Worm (Caenorhabditis elegans) whole organism, L1 larva: Measurements from ENCODE around the gene ZK287.7.
A peak's percentile ranks its signal among the peaks of the same experiment; 100 is the strongest.

ENCODE experiments used
- C04F5.9 ChIP-seq: sonication (generic microtip); optimal IDR thresholded peaks from 2 replicates; lab custom pipeline; 2016; ENCODE audit warnings: missing genetic modification characterization, missing compliant biosample characterization
- C16A3.4 ChIP-seq: fragments of 150-350 bp; optimal IDR thresholded peaks from 2 replicates; lab custom pipeline; 2014; ENCODE audit warnings: missing biosample characterization, missing genetic modification characterization
- blmp-1 ChIP-seq: fragments of 150-350 bp; optimal IDR thresholded peaks from 2 replicates; lab custom pipeline; 2014; ENCODE audit warnings: missing biosample characterization, missing genetic modification characterization
- ceh-82 ChIP-seq, 3 experiments: fragments of 150-350 bp in 1 of 3; sonication (generic microtip) in 2 of 3; optimal IDR thresholded peaks; 2 replicates each; lab custom pipeline; 2014 to 2017; ENCODE audit warnings: missing biosample characterization in 3 of 3, missing genetic modification characterization in 3 of 3
- ces-1 ChIP-seq: fragments of 150-350 bp; optimal IDR thresholded peaks from 2 replicates; lab custom pipeline; 2014; ENCODE audit warnings: missing biosample characterization, missing genetic modification reagents, missing genetic modification characterization
- dpl-1 ChIP-seq, 3 experiments: fragments of 150-350 bp in 2 of 3; sonication (generic microtip) in 1 of 3; optimal IDR thresholded peaks; 2 replicates each; lab custom pipeline; 2014 to 2017; ENCODE audit warnings: missing biosample characterization in 3 of 3, missing genetic modification characterization in 3 of 3, missing genetic modification reagents in 3 of 3
- efl-1 ChIP-seq, 4 experiments: fragments of 150-350 bp; optimal IDR thresholded peaks in 3 of 4; peaks in 1 of 4; 1 replicate in 1 of 4; 2 replicates in 3 of 4; lab custom pipeline; 2014; ENCODE audit warnings: missing biosample characterization in 2 of 4, missing genetic modification characterization in 2 of 4, missing genetic modification reagents in 2 of 4
- efl-3 ChIP-seq: fragments of 200-800 bp; sonication (Bioruptor generic); optimal IDR thresholded peaks from 2 replicates; lab custom pipeline; 2018; ENCODE audit warnings: mild to moderate bottlenecking, missing genetic modification characterization, missing compliant biosample characterization
- egl-13 ChIP-seq: sonication (generic microtip); optimal IDR thresholded peaks from 2 replicates; lab custom pipeline; 2016; ENCODE audit warnings: missing genotype, missing genetic modification reagents, missing genetic modification characterization, missing compliant biosample characterization
- egl-27 ChIP-seq, 2 experiments: fragments of 150-350 bp in 1 of 2; sonication (generic microtip); optimal IDR thresholded peaks; 3 replicates each; lab custom pipeline; 2017 to 2018; ENCODE audit warnings: missing biosample characterization in 2 of 2, missing genetic modification characterization in 2 of 2, missing genetic modification reagents in 2 of 2
- elt-2 ChIP-seq: sonication (generic microtip); optimal IDR thresholded peaks from 2 replicates; lab custom pipeline; 2016; ENCODE audit warnings: missing genetic modification characterization, mild to moderate bottlenecking, inconsistent platforms, missing compliant biosample characterization, missing genetic modification reagents
- elt-3 ChIP-seq, 6 experiments: fragments of 150-350 bp in 1 of 6; sonication (generic microtip); optimal IDR thresholded peaks; 2 replicates each; lab custom pipeline; 2017 to 2018; ENCODE audit warnings: missing biosample characterization in 6 of 6, missing genetic modification characterization in 6 of 6, inconsistent platforms in 1 of 6
- fkh-8 ChIP-seq: sonication (generic microtip); optimal IDR thresholded peaks from 2 replicates; lab custom pipeline; 2016; ENCODE audit warnings: mild to moderate bottlenecking, missing genetic modification characterization, missing compliant biosample characterization
- fos-1 ChIP-seq: fragments of 150-350 bp; optimal IDR thresholded peaks from 2 replicates; lab custom pipeline; 2014; ENCODE audit warnings: missing biosample characterization, missing genetic modification characterization
- hlh-4 ChIP-seq: sonication (generic microtip); optimal IDR thresholded peaks from 2 replicates; lab custom pipeline; 2016; ENCODE audit warnings: mild to moderate bottlenecking, missing genetic modification characterization, missing compliant biosample characterization
- hpl-2 ChIP-seq: fragments of 150-350 bp; optimal IDR thresholded peaks from 2 replicates; lab custom pipeline; 2014; ENCODE audit warnings: missing biosample characterization, missing genetic modification reagents, missing genetic modification characterization
- isw-1 ChIP-seq: fragments of 200-800 bp; sonication (Bioruptor generic); IDR thresholded peaks from 2 replicates; pipeline ENCODE4 v1.3.6; 2022; ENCODE audit warnings: missing genetic modification characterization, missing compliant biosample characterization
- jun-1 ChIP-seq: fragments of 150-350 bp; optimal IDR thresholded peaks from 2 replicates; lab custom pipeline; 2014; ENCODE audit warnings: missing biosample characterization, missing genetic modification reagents, missing genetic modification characterization
- lin-14 ChIP-seq: fragments of 200-800 bp; sonication (Bioruptor generic); optimal IDR thresholded peaks from 2 replicates; lab custom pipeline; 2018; ENCODE audit warnings: mild to moderate bottlenecking, missing genetic modification characterization, moderate library complexity, missing compliant biosample characterization
- lin-35 ChIP-seq, 2 experiments: fragments of 150-350 bp; optimal IDR thresholded peaks; 2 replicates each; lab custom pipeline; 2014; ENCODE audit warnings: missing biosample characterization in 2 of 2, missing genetic modification characterization in 2 of 2, missing genetic modification reagents in 2 of 2
- lir-3 ChIP-seq: sonication (generic microtip); optimal IDR thresholded peaks from 2 replicates; lab custom pipeline; 2016; ENCODE audit warnings: mild to moderate bottlenecking, missing genetic modification characterization, moderate library complexity, missing compliant biosample characterization; ENCODE audit not compliant: poor library complexity
- lsy-2 ChIP-seq, 2 experiments: fragments of 150-350 bp; optimal IDR thresholded peaks; 2 replicates each; lab custom pipeline; 2014; ENCODE audit warnings: missing biosample characterization in 2 of 2, missing genetic modification characterization in 2 of 2
- mdl-1 ChIP-seq, 2 experiments: fragments of 150-350 bp; optimal IDR thresholded peaks; 2 replicates each; lab custom pipeline; 2014 to 2017; ENCODE audit warnings: missing biosample characterization in 2 of 2, missing genetic modification characterization in 2 of 2, inconsistent platforms in 1 of 2
- mep-1 ChIP-seq: fragments of 150-350 bp; optimal IDR thresholded peaks from 2 replicates; lab custom pipeline; 2014; ENCODE audit warnings: missing biosample characterization, missing genetic modification characterization
- nhr-12 ChIP-seq: sonication (generic microtip); optimal IDR thresholded peaks from 2 replicates; lab custom pipeline; 2017; ENCODE audit warnings: missing biosample characterization, missing genetic modification characterization
- nhr-47 ChIP-seq: sonication (generic microtip); optimal IDR thresholded peaks from 2 replicates; lab custom pipeline; 2016; ENCODE audit warnings: mild to moderate bottlenecking, missing genetic modification characterization, moderate library complexity, missing compliant biosample characterization
- nhr-71 ChIP-seq: sonication (generic microtip); optimal IDR thresholded peaks from 2 replicates; lab custom pipeline; 2016; ENCODE audit warnings: mild to moderate bottlenecking, missing genetic modification characterization, moderate library complexity, missing compliant biosample characterization
- nhr-85 ChIP-seq: sonication (generic microtip); peaks from one replicate; lab custom pipeline; 2016; ENCODE audit warnings: missing genetic modification characterization, inconsistent platforms, missing compliant biosample characterization
- pax-3 ChIP-seq: fragments of 200-800 bp; sonication (Bioruptor generic); optimal IDR thresholded peaks from 2 replicates; lab custom pipeline; 2018; ENCODE audit warnings: mild to moderate bottlenecking, missing genetic modification characterization, moderate library complexity, missing compliant biosample characterization
- rnt-1 ChIP-seq: sonication (generic microtip); optimal IDR thresholded peaks from 2 replicates; lab custom pipeline; 2016; ENCODE audit warnings: mild to moderate bottlenecking, missing genetic modification characterization, moderate library complexity, missing compliant biosample characterization
- skn-1 ChIP-seq: fragments of 150-350 bp; optimal IDR thresholded peaks from 2 replicates; lab custom pipeline; 2014; ENCODE audit warnings: missing biosample characterization, missing genetic modification characterization
- snpc-4 ChIP-seq: fragments of 150-350 bp; optimal IDR thresholded peaks from 2 replicates; lab custom pipeline; 2014; ENCODE audit warnings: missing biosample characterization, missing genetic modification characterization
- snu-23 ChIP-seq: sonication (generic microtip); optimal IDR thresholded peaks from 2 replicates; lab custom pipeline; 2016; ENCODE audit warnings: missing genetic modification characterization, missing compliant biosample characterization
- sptf-1 ChIP-seq: fragments of 150-350 bp; optimal IDR thresholded peaks from 2 replicates; lab custom pipeline; 2014; ENCODE audit warnings: missing biosample characterization, missing genetic modification characterization
- unc-30 ChIP-seq: sonication (generic microtip); optimal IDR thresholded peaks from 2 replicates; lab custom pipeline; 2017; ENCODE audit warnings: missing biosample characterization, missing genetic modification characterization
- unc-62 ChIP-seq: fragments of 150-350 bp; optimal IDR thresholded peaks from 2 replicates; lab custom pipeline; 2014; ENCODE audit warnings: missing biosample characterization, missing genetic modification reagents, missing genetic modification characterization
- xbp-1 ChIP-seq: sonication (generic microtip); optimal IDR thresholded peaks from 2 replicates; lab custom pipeline; 2016; ENCODE audit warnings: missing genetic modification characterization, missing compliant biosample characterization
- zip-4 ChIP-seq: fragments of 200-800 bp; sonication (Bioruptor generic); optimal IDR thresholded peaks from 2 replicates; lab custom pipeline; 2018; ENCODE audit warnings: mild to moderate bottlenecking, missing genetic modification characterization, moderate library complexity, missing compliant biosample characterization
- ztf-11 ChIP-seq, 2 experiments: sonication (generic microtip); optimal IDR thresholded peaks; 2 replicates each; lab custom pipeline; 2016 to 2017; ENCODE audit warnings: missing genetic modification characterization in 2 of 2, missing biosample characterization in 1 of 2, missing compliant biosample characterization in 1 of 2
- ztf-4 ChIP-seq: fragments of 150-350 bp; optimal IDR thresholded peaks from 2 replicates; lab custom pipeline; 2014; ENCODE audit warnings: missing biosample characterization, missing genetic modification characterization

ZK287.7 gene

DNA sequence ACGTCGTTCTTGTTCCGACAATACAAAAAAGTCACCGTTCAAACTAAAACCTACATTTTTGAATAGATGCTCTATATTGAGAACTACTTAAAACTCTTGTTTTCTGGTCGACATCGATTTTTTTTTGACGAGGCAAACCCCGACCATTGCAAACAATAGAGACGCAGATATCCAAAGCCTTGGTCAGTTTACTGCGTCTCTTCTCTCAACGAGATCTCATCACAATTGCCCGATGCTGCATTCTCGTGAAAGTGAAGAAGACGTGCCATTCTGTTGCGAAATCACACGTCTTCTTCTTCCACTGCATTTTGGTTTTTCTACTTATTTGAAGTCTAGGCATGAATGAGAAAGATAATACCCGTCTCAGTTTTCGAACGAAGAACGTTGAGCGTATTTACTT, 11.5 kb downstream of the ZK287.7 start:
- TF ChIP-seq sptf-1 (tag; lab: Kevin White, UChicago) (no peak), jun-1 (tag; lab: Kevin White, UChicago) (no peak), C04F5.9 (tag; lab: Kevin White, UChicago) (no peak), mdl-1 (tag; optimal IDR thresholded peaks at IDR 0.05; lab: Kevin White, UChicago) (peak in 1 of 2 experiments; percentile 17), efl-1 (optimal IDR thresholded peaks at IDR 0.05; lab: Kevin White, UChicago) (peak; percentile 41 to 55), efl-1 (GFP tag; optimal IDR thresholded peaks at IDR 0.05 in 1 of 2; lab: Kevin White, UChicago) (peak; percentile 13 to 85), blmp-1 (tag; lab: Kevin White, UChicago) (peak; percentile 93), lin-14 (GFP tag; lab: Kevin White, UChicago) (peak; percentile 90), lsy-2 (tag; optimal IDR thresholded peaks at IDR 0.05; lab: Kevin White, UChicago) (peak; percentile 27 to 67), nhr-47 (tag; lab: Kevin White, UChicago) (peak; percentile 42), lin-35 (GFP tag; optimal IDR thresholded peaks at IDR 0.05; lab: Kevin White, UChicago) (peak; percentile 35 to 54), dpl-1 (GFP tag; optimal IDR thresholded peaks at IDR 0.05; lab: Kevin White, UChicago) (peak in 2 of 3 experiments; percentile 14 to 35), ztf-4 (no peak), elt-3 (tag; optimal IDR thresholded peaks at IDR 0.05; lab: Kevin White, UChicago) (peak in 1 of 6 experiments; percentile 63), egl-27 (tag; optimal IDR thresholded peaks at IDR 0.05; lab: Kevin White, UChicago) (no peak), hlh-4 (tag; lab: Kevin White, UChicago) (no peak), hpl-2 (GFP tag; lab: Kevin White, UChicago) (no peak), snu-23 (peak; percentile 61), unc-62 (GFP tag; lab: Kevin White, UChicago) (no peak), snpc-4 (peak; percentile 26), skn-1 (tag; lab: Kevin White, UChicago) (peak; percentile 61), isw-1 (GFP tag; lab: Robert Waterston, UW) (peak; percentile 26; the same call in 1 of the 2 replicates), ces-1 (GFP tag; lab: Kevin White, UChicago) (no peak), fkh-8 (tag; lab: Kevin White, UChicago) (peak; percentile 64), C16A3.4 (tag; lab: Kevin White, UChicago) (peak; percentile 33), efl-3 (GFP tag; lab: Kevin White, UChicago) (no peak), lir-3 (tag; lab: Kevin White, UChicago) (no peak), unc-30 (no peak), xbp-1 (tag; lab: Kevin White, UChicago) (peak; percentile 20), mep-1 (tag; lab: Kevin White, UChicago) (peak; percentile 61), fos-1 (tag; lab: Kevin White, UChicago) (no peak), nhr-12 (tag; lab: Kevin White, UChicago) (no peak), ceh-82 (tag; optimal IDR thresholded peaks at IDR 0.05; lab: Kevin White, UChicago) (peak; percentile 31 to 73 (median 69)), nhr-71 (tag; lab: Kevin White, UChicago) (peak; percentile 55), nhr-85 (tag; lab: Kevin White, UChicago) (peak; percentile 36)

ce11 chrV:9706592-9706991, 13.7 kb downstream of the ZK287.7 start:
- no peak for TF ChIP-seq egl-13 (tag; lab: Kevin White, UChicago)
- TF ChIP-seq nhr-71 (tag; lab: Kevin White, UChicago), result no peak
- no peak for TF ChIP-seq zip-4 (GFP tag; lab: Kevin White, UChicago)
- TF ChIP-seq pax-3, result no peak
- no peak for TF ChIP-seq blmp-1 (tag; lab: Kevin White, UChicago)
- TF ChIP-seq ceh-82 (tag; optimal IDR thresholded peaks at IDR 0.05; lab: Kevin White, UChicago), result no peak
- no peak for TF ChIP-seq ztf-11 (tag; optimal IDR thresholded peaks at IDR 0.05; lab: Kevin White, UChicago)
- TF ChIP-seq ztf-4, result no peak

DNA sequence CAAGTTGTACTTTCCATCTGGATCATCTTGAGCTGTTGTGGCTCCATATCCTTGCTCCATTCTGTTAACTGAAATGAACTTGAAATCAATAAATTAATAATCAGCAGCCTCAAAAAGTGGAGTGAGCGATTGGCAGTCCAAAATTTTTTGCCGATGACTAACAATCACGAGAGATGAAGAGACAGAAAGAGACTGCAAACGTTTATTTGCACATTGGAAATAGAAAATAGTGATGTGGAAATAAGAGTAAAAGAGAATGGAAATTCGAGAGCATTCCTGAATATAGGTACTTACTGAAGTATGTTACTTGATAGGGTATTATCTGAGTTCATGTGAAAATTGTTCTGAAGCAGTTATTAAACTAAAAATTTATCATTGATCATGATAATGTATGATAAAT, 16.9 kb downstream of the ZK287.7 start, which contains the start of gene tag-120:
tag-120 (minus strand) TSS at position 68 of the 400 bp plus-strand sequence.
- no peak for TF ChIP-seq rnt-1
- TF ChIP-seq efl-3 (GFP tag; lab: Kevin White, UChicago), result no peak
- peak; percentile 6 for TF ChIP-seq elt-2
